Worm (Caenorhabditis elegans): ENCODE data around the gene sdz-37.

DNA sequence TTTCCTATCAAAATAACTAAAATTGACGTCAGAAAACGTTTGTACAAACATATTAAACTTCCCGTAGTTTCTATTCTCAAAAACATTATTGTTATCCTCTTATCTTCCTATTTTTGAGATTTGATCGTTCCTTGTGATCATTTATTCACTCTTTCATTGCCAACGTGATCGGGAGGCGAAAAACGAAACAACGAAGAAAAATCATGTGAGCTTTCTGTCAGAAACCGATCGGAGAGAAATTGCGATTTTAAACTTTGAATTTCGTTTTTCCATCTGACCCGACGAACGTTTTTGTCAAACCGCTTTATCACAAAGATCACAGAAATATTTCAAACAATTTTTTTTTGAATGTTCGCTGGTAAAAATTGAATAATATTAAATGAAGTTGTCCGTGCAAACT, 18.4 kb upstream of the sdz-37 start:
- TF ChIP-seq him-1 (tag; optimal IDR thresholded peaks at IDR 0.05) = no peak
- no peak for TF ChIP-seq dao-5 (tag; optimal IDR thresholded peaks at IDR 0.05)
